Fruit fly (Drosophila melanogaster) whole organism, embryonic: ENCODE results near the gene CG43402.

Experiments used
- BtbVII ChIP-seq: fragments of 200-800 bp; sonication (Bioruptor generic); optimal IDR thresholded peaks from 3 replicates; lab custom pipeline; 2017; ENCODE audit warnings: missing biosample characterization, mild to moderate bottlenecking, missing genetic modification characterization
- Bteb2 ChIP-seq: fragments of 200-800 bp; sonication (Bioruptor generic); optimal IDR thresholded peaks from 2 replicates; lab custom pipeline; 2016; ENCODE audit warnings: missing biosample characterization, missing genetic modification characterization
- CG10959 ChIP-seq: fragments of 200-800 bp; sonication (Bioruptor generic); IDR thresholded peaks from 2 replicates; pipeline ENCODE4 v1.3.6; 2022; ENCODE audit warnings: missing biosample characterization, missing genetic modification characterization
- CG10979 ChIP-seq: fragments of 200-800 bp; sonication (Bioruptor generic); optimal IDR thresholded peaks from 2 replicates; lab custom pipeline; 2018; ENCODE audit warnings: missing biosample characterization, mild to moderate bottlenecking, missing genetic modification characterization, moderate library complexity
- CG12155 ChIP-seq: fragments of 200-800 bp; sonication (Bioruptor generic); optimal IDR thresholded peaks from 3 replicates; lab custom pipeline; 2016; ENCODE audit warnings: missing biosample characterization, missing genetic modification characterization
- CG12219 ChIP-seq: fragments of 200-800 bp; sonication (Bioruptor generic); optimal IDR thresholded peaks from 3 replicates; lab custom pipeline; 2018; ENCODE audit warnings: missing biosample characterization, mild to moderate bottlenecking, missing genetic modification characterization
- CG12299 ChIP-seq: fragments of 200-800 bp; sonication (Bioruptor generic); optimal IDR thresholded peaks from 2 replicates; lab custom pipeline; 2018; ENCODE audit warnings: missing biosample characterization, mild to moderate bottlenecking, missing genetic modification characterization
- CG12769 ChIP-seq: fragments of 200-800 bp; sonication (Bioruptor generic); optimal IDR thresholded peaks from 2 replicates; lab custom pipeline; 2019; ENCODE audit warnings: missing biosample characterization, mild to moderate bottlenecking, missing genetic modification characterization, moderate library complexity
- CG13296 ChIP-seq: fragments of 200-800 bp; sonication (Bioruptor generic); optimal IDR thresholded peaks from 3 replicates; lab custom pipeline; 2018; ENCODE audit warnings: missing biosample characterization, mild to moderate bottlenecking, missing genetic modification characterization
- CG14860 ChIP-seq: fragments of 200-800 bp; sonication (Bioruptor generic); IDR thresholded peaks from 3 replicates; pipeline ENCODE4 v1.3.6; 2022; ENCODE audit warnings: missing biosample characterization, missing genetic modification characterization; ENCODE audit not compliant: partially characterized antibody
- CG15514 ChIP-seq: fragments of 200-800 bp; sonication (Bioruptor generic); optimal IDR thresholded peaks from 3 replicates; lab custom pipeline; 2017; ENCODE audit warnings: missing biosample characterization, missing genetic modification characterization, mild to moderate bottlenecking, moderate library complexity, missing genetic modification reagents
- CG16863 ChIP-seq: fragments of 200-800 bp; sonication (Bioruptor generic); optimal IDR thresholded peaks from 3 replicates; lab custom pipeline; 2016; ENCODE audit warnings: missing biosample characterization, missing genetic modification characterization
- CG17361 ChIP-seq: fragments of 200-800 bp; sonication (Bioruptor generic); IDR thresholded peaks from 3 replicates; pipeline ENCODE4 v1.3.6; 2022; ENCODE audit warnings: missing biosample characterization, missing genetic modification characterization
- CG2116 ChIP-seq: fragments of 200-800 bp; sonication (Bioruptor generic); optimal IDR thresholded peaks from 3 replicates; lab custom pipeline; 2018; ENCODE audit warnings: missing biosample characterization, mild to moderate bottlenecking, missing genetic modification characterization
- CG2678 ChIP-seq: fragments of 200-800 bp; sonication (Bioruptor generic); optimal IDR thresholded peaks from 3 replicates; lab custom pipeline; 2019; ENCODE audit warnings: missing biosample characterization, mild to moderate bottlenecking, missing genetic modification characterization, moderate library complexity
- CG4424 ChIP-seq: fragments of 200-800 bp; sonication (Bioruptor generic); optimal IDR thresholded peaks from 3 replicates; lab custom pipeline; 2016; ENCODE audit warnings: missing biosample characterization, missing genetic modification characterization
- CG4707 ChIP-seq: fragments of 200-800 bp; sonication (Bioruptor generic); optimal IDR thresholded peaks from 2 replicates; lab custom pipeline; 2018; ENCODE audit warnings: missing biosample characterization, mild to moderate bottlenecking, missing genetic modification characterization, moderate library complexity
- CG5180 ChIP-seq: fragments of 200-800 bp; sonication (Bioruptor generic); optimal IDR thresholded peaks from 3 replicates; lab custom pipeline; 2017; ENCODE audit warnings: missing biosample characterization, missing genetic modification characterization, mild to moderate bottlenecking, moderate library complexity, missing genetic modification reagents
- CG6689 ChIP-seq: fragments of 200-800 bp; sonication (Bioruptor generic); IDR thresholded peaks from 2 replicates; pipeline ENCODE4 v1.3.6; 2022; ENCODE audit warnings: missing biosample characterization, missing genetic modification characterization
- CG6765 ChIP-seq: fragments of 200-800 bp; sonication (Bioruptor generic); optimal IDR thresholded peaks from 3 replicates; lab custom pipeline; 2017; ENCODE audit warnings: missing biosample characterization, mild to moderate bottlenecking, missing genetic modification characterization
- CG9932 ChIP-seq: fragments of 200-800 bp; sonication (Bioruptor generic); IDR thresholded peaks from 2 replicates; pipeline ENCODE4 v1.3.6; 2022; ENCODE audit warnings: missing biosample characterization, missing genetic modification characterization
- D19A ChIP-seq: fragments of 200-800 bp; optimal IDR thresholded peaks from 3 replicates; lab custom pipeline; 2019; ENCODE audit warnings: missing biosample characterization, mild to moderate bottlenecking, missing genetic modification characterization, moderate library complexity
- Fer3 ChIP-seq: fragments of 200-800 bp; sonication (Bioruptor generic); optimal IDR thresholded peaks from 2 replicates; lab custom pipeline; 2018; ENCODE audit warnings: missing biosample characterization, mild to moderate bottlenecking, missing genetic modification characterization, moderate library complexity
- H15 ChIP-seq: fragments of 200-800 bp; sonication (Bioruptor generic); IDR thresholded peaks from 3 replicates; pipeline ENCODE4 v1.3.6; 2022; ENCODE audit warnings: missing biosample characterization, missing genetic modification characterization
- HLH4C ChIP-seq: fragments of 200-800 bp; sonication (Bioruptor generic); IDR thresholded peaks from 3 replicates; pipeline ENCODE4 v1.3.6; 2022; ENCODE audit warnings: missing biosample characterization, missing genetic modification characterization; ENCODE audit not compliant: partially characterized antibody
- Hand ChIP-seq: fragments of 200-800 bp; sonication (Bioruptor generic); optimal IDR thresholded peaks from 2 replicates; lab custom pipeline; 2017; ENCODE audit warnings: mild to moderate bottlenecking, missing biosample characterization, missing genetic modification reagents, missing genetic modification characterization
- Hey ChIP-seq: fragments of 200-800 bp; sonication (Bioruptor generic); optimal IDR thresholded peaks from 3 replicates; lab custom pipeline; 2018; ENCODE audit warnings: missing biosample characterization, mild to moderate bottlenecking, missing genetic modification characterization
- NFAT ChIP-seq: fragments of 200-800 bp; sonication (Bioruptor generic); IDR thresholded peaks from 2 replicates; pipeline ENCODE4 v1.3.6; 2022; ENCODE audit warnings: missing biosample characterization, missing genetic modification characterization
- Nf-YC ChIP-seq: fragments of 200-800 bp; optimal IDR thresholded peaks from 3 replicates; lab custom pipeline; 2019; ENCODE audit warnings: missing biosample characterization, mild to moderate bottlenecking, missing genetic modification characterization, moderate library complexity
- Scr ChIP-seq: fragments of 200-800 bp; sonication (Bioruptor generic); IDR thresholded peaks from 2 replicates; pipeline ENCODE4 v1.3.6; 2022; ENCODE audit warnings: missing biosample characterization, missing genetic modification characterization; ENCODE audit not compliant: partially characterized antibody
- Side ChIP-seq: fragments of 200-800 bp; sonication (Bioruptor generic); optimal IDR thresholded peaks from 2 replicates; lab custom pipeline; 2016; ENCODE audit warnings: missing biosample characterization, missing genetic modification characterization
- Xbp1 ChIP-seq: fragments of 200-800 bp; sonication (Bioruptor generic); optimal IDR thresholded peaks from 3 replicates; lab custom pipeline; 2016; ENCODE audit warnings: missing biosample characterization, mild to moderate bottlenecking, missing genetic modification characterization
- amos ChIP-seq: fragments of 200-800 bp; sonication (Bioruptor generic); IDR thresholded peaks from 2 replicates; pipeline ENCODE4 v1.3.6; 2022; ENCODE audit warnings: missing biosample characterization, missing genetic modification characterization; ENCODE audit not compliant: partially characterized antibody
- crol ChIP-seq: fragments of 200-800 bp; sonication (Bioruptor generic); IDR thresholded peaks from 2 replicates; pipeline ENCODE4 v1.3.6; 2022; ENCODE audit warnings: missing biosample characterization, missing genetic modification characterization
- cwo ChIP-seq: fragments of 200-800 bp; sonication (Bioruptor generic); optimal IDR thresholded peaks from 3 replicates; lab custom pipeline; 2017; ENCODE audit warnings: missing biosample characterization, missing genetic modification characterization, mild to moderate bottlenecking, moderate library complexity, missing genetic modification reagents
- ems ChIP-seq: fragments of 200-800 bp; sonication (Bioruptor generic); optimal IDR thresholded peaks from 3 replicates; lab custom pipeline; 2016; ENCODE audit warnings: missing biosample characterization, missing genetic modification characterization
- ftz-f1 ChIP-seq: fragments of 200-800 bp; sonication (Bioruptor generic); optimal IDR thresholded peaks from 2 replicates; lab custom pipeline; 2016; ENCODE audit warnings: missing biosample characterization, missing genetic modification characterization
- ham ChIP-seq: fragments of 200-800 bp; sonication (Bioruptor generic); IDR thresholded peaks from 2 replicates; pipeline ENCODE4 v1.3.6; 2022; ENCODE audit warnings: missing biosample characterization, missing genetic modification characterization
- inv ChIP-seq: fragments of 200-800 bp; sonication (Bioruptor generic); IDR thresholded peaks from 2 replicates; pipeline ENCODE4 v1.3.6; 2022; ENCODE audit warnings: missing biosample characterization, missing genetic modification characterization; ENCODE audit not compliant: partially characterized antibody
- onecut ChIP-seq: fragments of 200-800 bp; sonication (Bioruptor generic); IDR thresholded peaks from 2 replicates; pipeline ENCODE4 v1.3.6; 2022; ENCODE audit warnings: missing biosample characterization, missing genetic modification characterization
- scrt ChIP-seq: fragments of 200-800 bp; sonication (Bioruptor generic); optimal IDR thresholded peaks from 2 replicates; lab custom pipeline; 2018; ENCODE audit warnings: missing biosample characterization, mild to moderate bottlenecking, missing genetic modification characterization, moderate library complexity
- sens ChIP-seq: fragments of 200-800 bp; sonication (Bioruptor generic); peaks from one replicate; lab custom pipeline; 2016; ENCODE audit warnings: missing biosample characterization, missing genetic modification characterization
- slbo ChIP-seq: fragments of 200-800 bp; sonication (Bioruptor generic); IDR thresholded peaks from 2 replicates; pipeline ENCODE4 v1.3.6; 2022; ENCODE audit warnings: missing biosample characterization, missing genetic modification characterization
- sqz ChIP-seq: fragments of 200-800 bp; sonication (Bioruptor generic); optimal IDR thresholded peaks from 3 replicates; lab custom pipeline; 2018; ENCODE audit warnings: missing biosample characterization, mild to moderate bottlenecking, missing genetic modification characterization
- zf30C ChIP-seq: fragments of 200-800 bp; sonication (Bioruptor generic); optimal IDR thresholded peaks from 3 replicates; lab custom pipeline; 2018; ENCODE audit warnings: missing biosample characterization, mild to moderate bottlenecking, missing genetic modification characterization

CG43402 gene

DNA sequence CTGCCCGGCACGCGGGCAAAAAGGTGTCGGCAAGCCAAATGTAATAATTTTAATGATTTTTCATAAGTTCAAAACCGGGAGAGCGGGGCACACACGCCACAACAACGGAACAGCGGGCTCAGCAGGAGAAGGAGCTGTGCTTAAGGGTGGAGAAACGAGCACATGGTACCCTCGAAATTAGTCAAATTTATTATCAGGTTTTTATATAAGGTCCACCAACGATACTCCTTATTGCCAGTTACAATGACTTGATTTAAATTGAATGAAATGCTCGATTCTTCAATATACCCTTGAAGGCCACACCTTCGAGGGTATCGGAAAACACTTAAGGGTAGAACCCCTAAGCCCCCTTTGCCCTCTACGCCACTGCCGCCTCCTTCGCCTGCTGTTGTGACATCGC, 31.0 kb downstream of the CG43402 start (continued):
- TF ChIP-seq CG15514 (GFP tag; lab: Kevin White, UChicago) (no peak), Side (GFP tag; lab: Kevin White, UChicago) (peak; percentile 35), ham (no peak), NFAT (GFP tag; lab: Robert Waterston, UW) (no peak), HLH4C (GFP tag; lab: Robert Waterston, UW) (no peak), CG16863 (GFP tag; lab: Kevin White, UChicago) (no peak), Xbp1 (GFP tag; lab: Kevin White, UChicago) (no peak), CG6689 (GFP tag; lab: Robert Waterston, UW) (peak; percentile 68), Bteb2 (no peak), CG6765 (GFP tag; lab: Kevin White, UChicago) (no peak), CG14860 (GFP tag; lab: Robert Waterston, UW) (no peak), CG12219 (peak; percentile 21), ems (GFP tag; lab: Kevin White, UChicago) (no peak), inv (GFP tag; lab: Robert Waterston, UW) (no peak), amos (no peak), CG2678 (tag; lab: Kevin White, UChicago) (peak; percentile 47), CG12769 (peak; percentile 37), zf30C (GFP tag; lab: Kevin White, UChicago) (no peak), cwo (no peak), CG5180 (GFP tag; lab: Kevin White, UChicago) (peak; percentile 4), ftz-f1 (GFP tag; lab: Kevin White, UChicago) (no peak), Fer3 (tag; lab: Kevin White, UChicago) (no peak), CG9932 (GFP tag; lab: Robert Waterston, UW) (peak; percentile 33; the same call in 1 of the 2 replicates), CG12155 (peak; percentile 17), CG4707 (GFP tag; lab: Kevin White, UChicago) (no peak), CG13296 (GFP tag; lab: Kevin White, UChicago) (no peak), CG10959 (GFP tag; lab: Robert Waterston, UW) (peak; percentile 80), Hand (GFP tag; lab: Kevin White, UChicago) (no peak), Hey (tag; lab: Kevin White, UChicago) (peak; percentile 47), H15 (GFP tag; lab: Robert Waterston, UW) (peak; percentile 56; the same call in 1 of the 3 replicates), Nf-YC (tag; lab: Kevin White, UChicago) (no peak), scrt (no peak), onecut (GFP tag; lab: Robert Waterston, UW) (peak; percentile 67), CG4424 (peak; percentile 44), BtbVII (GFP tag; lab: Kevin White, UChicago) (no peak), D19A (tag; lab: Kevin White, UChicago) (peak; percentile 46), crol (peak; percentile 62), sens (peak; percentile 85), sqz (GFP tag; lab: Kevin White, UChicago) (no peak), CG17361 (GFP tag; lab: Robert Waterston, UW) (peak; percentile 44; the same call in 1 of the 3 replicates), CG10979 (peak; percentile 64), slbo (GFP tag; lab: Robert Waterston, UW) (peak; percentile 46), CG2116 (GFP tag; lab: Kevin White, UChicago) (no peak), CG12299 (tag; lab: Kevin White, UChicago) (no peak), Scr (GFP tag; lab: Robert Waterston, UW) (no peak)
- TF ChIP-seq, all 482 proteins: peak for 180
